Fruit fly (Drosophila melanogaster) whole organism, embryonic: ENCODE data around the gene Bhmt.

Source experiments
- ATbp ChIP-seq: fragments of 200-800 bp; sonication (Bioruptor generic); optimal IDR thresholded peaks from 2 replicates; lab custom pipeline; 2017; ENCODE audit warnings: missing biosample characterization, mild to moderate bottlenecking, missing genetic modification characterization, missing genetic modification reagents
- CG10209 ChIP-seq: fragments of 200-800 bp; sonication (Bioruptor generic); optimal IDR thresholded peaks from 3 replicates; lab custom pipeline; 2017; ENCODE audit warnings: missing biosample characterization, mild to moderate bottlenecking, missing genetic modification characterization, missing genetic modification reagents
- CG10543 ChIP-seq: fragments of 200-800 bp; sonication (Bioruptor generic); optimal IDR thresholded peaks from 3 replicates; lab custom pipeline; 2017; ENCODE audit warnings: missing biosample characterization, mild to moderate bottlenecking, missing genetic modification characterization, moderate library complexity
- CG10979 ChIP-seq: fragments of 200-800 bp; sonication (Bioruptor generic); optimal IDR thresholded peaks from 2 replicates; lab custom pipeline; 2018; ENCODE audit warnings: missing biosample characterization, mild to moderate bottlenecking, missing genetic modification characterization, moderate library complexity
- CG11093 ChIP-seq: fragments of 200-800 bp; sonication (Bioruptor generic); IDR thresholded peaks from 3 replicates; pipeline ENCODE4 v1.3.6; 2022; ENCODE audit warnings: missing biosample characterization, missing genetic modification characterization
- CG11504 ChIP-seq: fragments of 200-800 bp; sonication (Bioruptor generic); optimal IDR thresholded peaks from 3 replicates; lab custom pipeline; 2019; ENCODE audit warnings: missing biosample characterization, mild to moderate bottlenecking, missing genetic modification characterization, moderate library complexity
- CG12219 ChIP-seq: fragments of 200-800 bp; sonication (Bioruptor generic); optimal IDR thresholded peaks from 3 replicates; lab custom pipeline; 2018; ENCODE audit warnings: missing biosample characterization, mild to moderate bottlenecking, missing genetic modification characterization
- CG12391 ChIP-seq: fragments of 200-800 bp; sonication (Bioruptor generic); optimal IDR thresholded peaks from 3 replicates; lab custom pipeline; 2018; ENCODE audit warnings: missing biosample characterization, mild to moderate bottlenecking, missing genetic modification characterization, moderate library complexity
- CG12744 ChIP-seq: fragments of 200-800 bp; sonication (Bioruptor generic); optimal IDR thresholded peaks from 2 replicates; lab custom pipeline; 2016; ENCODE audit warnings: missing biosample characterization, missing genetic modification characterization
- CG13424 ChIP-seq: fragments of 200-800 bp; sonication (Bioruptor generic); optimal IDR thresholded peaks from 2 replicates; lab custom pipeline; 2019; ENCODE audit warnings: missing biosample characterization, mild to moderate bottlenecking, missing genetic modification characterization, moderate library complexity
- CG13775 ChIP-seq: fragments of 200-800 bp; sonication (Bioruptor generic); optimal IDR thresholded peaks from 3 replicates; lab custom pipeline; 2017; ENCODE audit warnings: missing biosample characterization, mild to moderate bottlenecking, missing genetic modification characterization
- CG14710 ChIP-seq: fragments of 200-800 bp; sonication (Bioruptor generic); optimal IDR thresholded peaks from 3 replicates; lab custom pipeline; 2019; ENCODE audit warnings: missing biosample characterization, mild to moderate bottlenecking, missing genetic modification characterization, moderate library complexity
- CG15269 ChIP-seq: fragments of 200-800 bp; sonication (Bioruptor generic); optimal IDR thresholded peaks from 2 replicates; lab custom pipeline; 2018; ENCODE audit warnings: missing biosample characterization, mild to moderate bottlenecking, missing genetic modification characterization, moderate library complexity
- CG1603 ChIP-seq: fragments of 200-800 bp; sonication (Bioruptor generic); optimal IDR thresholded peaks from 2 replicates; lab custom pipeline; 2019; ENCODE audit warnings: missing biosample characterization, mild to moderate bottlenecking, missing genetic modification characterization, moderate library complexity
- CG17359 ChIP-seq: fragments of 200-800 bp; sonication (Bioruptor generic); optimal IDR thresholded peaks from 3 replicates; lab custom pipeline; 2018; ENCODE audit warnings: missing biosample characterization, mild to moderate bottlenecking, missing genetic modification characterization, moderate library complexity
- CG17802 ChIP-seq: fragments of 200-800 bp; sonication (Bioruptor generic); optimal IDR thresholded peaks from 2 replicates; lab custom pipeline; 2018; ENCODE audit warnings: missing biosample characterization, mild to moderate bottlenecking, missing genetic modification characterization, moderate library complexity
- CG2202 ChIP-seq: fragments of 200-800 bp; sonication (Bioruptor generic); optimal IDR thresholded peaks from 2 replicates; lab custom pipeline; 2018; ENCODE audit warnings: missing biosample characterization, mild to moderate bottlenecking, missing genetic modification characterization
- CG32767 ChIP-seq: fragments of 200-800 bp; sonication (Bioruptor generic); IDR thresholded peaks from 2 replicates; pipeline ENCODE4 v1.3.6; 2022; ENCODE audit warnings: missing biosample characterization, missing genetic modification characterization
- CG43689 ChIP-seq: fragments of 200-800 bp; sonication (Bioruptor generic); IDR thresholded peaks from 2 replicates; pipeline ENCODE4 v1.3.6; 2022; ENCODE audit warnings: missing biosample characterization, missing genetic modification characterization
- CG4424 ChIP-seq: fragments of 200-800 bp; sonication (Bioruptor generic); optimal IDR thresholded peaks from 3 replicates; lab custom pipeline; 2016; ENCODE audit warnings: missing biosample characterization, missing genetic modification characterization
- CG6791 ChIP-seq: fragments of 200-800 bp; sonication (Bioruptor generic); IDR thresholded peaks from 3 replicates; pipeline ENCODE4 v1.3.6; 2022; ENCODE audit warnings: missing biosample characterization, missing genetic modification characterization; ENCODE audit not compliant: partially characterized antibody
- CG7745 ChIP-seq: fragments of 200-800 bp; sonication (Bioruptor generic); optimal IDR thresholded peaks from 2 replicates; lab custom pipeline; 2018; ENCODE audit warnings: missing biosample characterization, mild to moderate bottlenecking, missing genetic modification characterization, moderate library complexity
- CG8388 ChIP-seq: fragments of 200-800 bp; sonication (Bioruptor generic); optimal IDR thresholded peaks from 2 replicates; lab custom pipeline; 2019; ENCODE audit warnings: missing biosample characterization, mild to moderate bottlenecking, missing genetic modification characterization, moderate library complexity
- CG8944 ChIP-seq: fragments of 200-800 bp; sonication (Bioruptor generic); optimal IDR thresholded peaks from 3 replicates; lab custom pipeline; 2016; ENCODE audit warnings: missing biosample characterization, missing genetic modification characterization
- CG9727 ChIP-seq: fragments of 200-800 bp; sonication (Bioruptor generic); optimal IDR thresholded peaks from 3 replicates; lab custom pipeline; 2017; ENCODE audit warnings: missing biosample characterization, mild to moderate bottlenecking, missing genetic modification characterization
- CTCF ChIP-seq: fragments of 200-800 bp; sonication (Bioruptor generic); optimal IDR thresholded peaks from 2 replicates; lab custom pipeline; 2017; ENCODE audit warnings: missing biosample characterization, mild to moderate bottlenecking, missing genetic modification characterization, moderate library complexity
- Chrac-16 ChIP-seq: fragments of 200-800 bp; sonication (Bioruptor generic); optimal IDR thresholded peaks from 3 replicates; lab custom pipeline; 2016; ENCODE audit warnings: missing biosample characterization, missing genetic modification characterization
- D ChIP-seq, 2 experiments: fragments of 200-800 bp in 1 of 2; fragments of >200 bp in 1 of 2; sonication (Bioruptor generic) in 1 of 2; optimal IDR thresholded peaks; 2 replicates in 1 of 2; 3 replicates in 1 of 2; lab custom pipeline; 2017; ENCODE audit warnings: mild to moderate bottlenecking in 1 of 2, missing biosample characterization in 1 of 2, missing genetic modification characterization in 1 of 2, missing genetic modification reagents in 1 of 2
- H15 ChIP-seq: fragments of 200-800 bp; sonication (Bioruptor generic); IDR thresholded peaks from 3 replicates; pipeline ENCODE4 v1.3.6; 2022; ENCODE audit warnings: missing biosample characterization, missing genetic modification characterization
- Mes4 ChIP-seq: fragments of 200-800 bp; sonication (Bioruptor generic); optimal IDR thresholded peaks from 2 replicates; lab custom pipeline; 2016; ENCODE audit warnings: missing biosample characterization, missing genetic modification characterization
- Optix ChIP-seq: fragments of 200-800 bp; sonication (Bioruptor generic); IDR thresholded peaks from 3 replicates; pipeline ENCODE4 v1.3.6; 2022; ENCODE audit warnings: missing biosample characterization, missing genetic modification characterization
- Spps ChIP-seq: fragments of 200-800 bp; sonication (Bioruptor generic); optimal IDR thresholded peaks from 2 replicates; lab custom pipeline; 2018; ENCODE audit warnings: missing biosample characterization, mild to moderate bottlenecking, missing genetic modification characterization
- Ssrp ChIP-seq: fragments of 200-800 bp; sonication (Bioruptor generic); optimal IDR thresholded peaks from 2 replicates; lab custom pipeline; 2018; ENCODE audit warnings: missing biosample characterization, mild to moderate bottlenecking, missing genetic modification characterization, moderate library complexity
- az2 ChIP-seq: fragments of 200-800 bp; sonication (Bioruptor generic); optimal IDR thresholded peaks from 3 replicates; lab custom pipeline; 2016; ENCODE audit warnings: missing biosample characterization, missing genetic modification characterization
- chif ChIP-seq, 2 experiments: fragments of 200-800 bp; sonication (Bioruptor generic); optimal IDR thresholded peaks; 3 replicates each; lab custom pipeline; 2016; ENCODE audit warnings: missing biosample characterization in 2 of 2, missing genetic modification characterization in 2 of 2
- dmrt99B ChIP-seq: fragments of 200-800 bp; sonication (Bioruptor generic); optimal IDR thresholded peaks from 2 replicates; lab custom pipeline; 2018; ENCODE audit warnings: missing biosample characterization, mild to moderate bottlenecking, missing genetic modification characterization, moderate library complexity
- eve ChIP-seq, 2 experiments: fragments of >200 bp; optimal IDR thresholded peaks; 2 replicates each; lab custom pipeline; 2017; ENCODE audit warnings: missing biosample characterization in 2 of 2, missing genetic modification characterization in 2 of 2
- grau ChIP-seq: fragments of 200-800 bp; optimal IDR thresholded peaks from 3 replicates; lab custom pipeline; 2019; ENCODE audit warnings: missing biosample characterization, mild to moderate bottlenecking, missing genetic modification characterization, moderate library complexity
- gsb-n ChIP-seq: fragments of 200-800 bp; sonication (Bioruptor generic); optimal IDR thresholded peaks from 3 replicates; lab custom pipeline; 2018; ENCODE audit warnings: missing biosample characterization, mild to moderate bottlenecking, missing genetic modification characterization
- kni ChIP-seq: fragments of 200-800 bp; sonication (Bioruptor generic); optimal IDR thresholded peaks from 3 replicates; lab custom pipeline; 2017; ENCODE audit warnings: mild to moderate bottlenecking, missing biosample characterization, missing genetic modification reagents, missing genetic modification characterization
- nerfin-1 ChIP-seq: fragments of 200-800 bp; sonication (Bioruptor generic); optimal IDR thresholded peaks from 3 replicates; lab custom pipeline; 2019; ENCODE audit warnings: missing biosample characterization, mild to moderate bottlenecking, missing genetic modification characterization, moderate library complexity
- nmo ChIP-seq: fragments of 200-800 bp; sonication (Bioruptor generic); optimal IDR thresholded peaks from 2 replicates; lab custom pipeline; 2018; ENCODE audit warnings: missing biosample characterization, mild to moderate bottlenecking, missing genetic modification characterization, moderate library complexity
- phol ChIP-seq: fragments of 200-800 bp; sonication (Bioruptor generic); optimal IDR thresholded peaks from 3 replicates; lab custom pipeline; 2018; ENCODE audit warnings: missing biosample characterization, mild to moderate bottlenecking, missing genetic modification characterization, moderate library complexity
- seq ChIP-seq: fragments of 200-800 bp; sonication (Bioruptor generic); IDR thresholded peaks from 2 replicates; pipeline ENCODE4 v1.3.6; 2022; ENCODE audit warnings: missing biosample characterization, missing genetic modification characterization
- tio ChIP-seq: fragments of 200-800 bp; sonication (Bioruptor generic); optimal IDR thresholded peaks from 2 replicates; lab custom pipeline; 2017; ENCODE audit warnings: missing biosample characterization, missing genetic modification characterization, inconsistent platforms
- twi ChIP-seq: fragments of 200-800 bp; optimal IDR thresholded peaks from 2 replicates; lab custom pipeline; 2019; ENCODE audit warnings: missing biosample characterization, mild to moderate bottlenecking, missing genetic modification characterization, moderate library complexity
- wor ChIP-seq: fragments of 200-800 bp; sonication (Bioruptor generic); IDR thresholded peaks from 2 replicates; pipeline ENCODE4 v1.3.6; 2022; ENCODE audit warnings: missing biosample characterization, missing genetic modification characterization
- zen ChIP-seq: fragments of 200-800 bp; sonication (Bioruptor generic); optimal IDR thresholded peaks from 3 replicates; lab custom pipeline; 2018; ENCODE audit warnings: missing biosample characterization, mild to moderate bottlenecking, missing genetic modification characterization, moderate library complexity

Bhmt gene

DNA sequence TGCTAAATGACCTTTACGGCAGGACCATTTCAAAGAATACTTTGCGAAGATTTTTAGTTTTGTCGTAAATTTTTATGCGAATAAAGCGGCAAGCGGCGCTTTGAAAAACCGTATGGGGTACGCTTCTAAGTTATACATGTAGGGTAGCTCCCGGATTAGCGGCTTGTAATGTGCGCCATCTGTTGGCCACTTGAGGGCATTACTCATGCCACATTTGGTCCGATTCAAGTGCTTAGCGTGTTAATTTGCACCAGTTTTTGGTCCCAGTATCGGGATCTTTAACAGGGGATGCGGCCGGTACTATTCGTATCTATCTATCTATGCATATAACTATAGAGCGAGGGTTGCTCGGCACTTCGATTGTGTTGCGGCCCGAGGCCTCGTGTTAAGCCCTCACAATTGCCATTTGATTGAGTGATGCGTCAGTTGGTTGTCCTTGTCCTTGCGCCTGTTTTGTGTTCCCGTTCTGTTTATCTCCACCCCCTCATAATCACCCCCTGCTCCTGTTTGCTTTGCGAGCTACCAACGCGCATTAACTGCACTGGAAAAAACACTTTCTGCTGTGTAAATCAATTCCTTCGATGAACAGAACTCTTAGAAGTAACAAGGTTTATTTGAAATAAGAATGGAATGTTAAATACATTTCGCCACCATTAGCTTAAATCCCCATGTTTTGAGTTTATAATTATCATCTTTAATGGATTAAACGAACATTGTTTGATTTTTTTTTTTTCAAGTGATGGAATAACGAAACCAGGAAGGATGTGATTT is 26.6 kb downstream of the Bhmt start (continued):
- TF ChIP-seq dmrt99B (peak; percentile 49), CG11504 (tag; lab: Kevin White, UChicago) (peak; percentile 38), az2 (GFP tag; lab: Kevin White, UChicago) (peak; percentile 36), CG32767 (GFP tag; lab: Robert Waterston, UW) (no peak), Mes4 (peak; percentile 5), CG10543 (GFP tag; lab: Kevin White, UChicago) (no peak), gsb-n (tag; lab: Kevin White, UChicago) (peak; percentile 47), CG7745 (tag; lab: Kevin White, UChicago) (no peak), ATbp (peak; percentile 31), tio (GFP tag; lab: Kevin White, UChicago) (peak; percentile 4), D (optimal IDR thresholded peaks at IDR 0.05; lab: Kevin White, UChicago) (no peak), D (GFP tag; optimal IDR thresholded peaks at IDR 0.05; lab: Kevin White, UChicago) (peak; percentile 29), wor (GFP tag; lab: Robert Waterston, UW) (no peak), eve (GFP tag; optimal IDR thresholded peaks at IDR 0.05; lab: Kevin White, UChicago) (peak in 1 of 2 experiments; percentile 20), CTCF (GFP tag; lab: Kevin White, UChicago) (peak; percentile 86), phol (peak; percentile 59), CG13424 (tag; lab: Kevin White, UChicago) (peak; percentile 28), nerfin-1 (tag; lab: Kevin White, UChicago) (peak; percentile 49), CG14710 (peak; percentile 59), twi (tag; lab: Kevin White, UChicago) (peak; percentile 49), chif (GFP tag; optimal IDR thresholded peaks at IDR 0.05; lab: Kevin White, UChicago) (peak in 1 of 2 experiments; percentile 58), CG11093 (GFP tag; lab: Robert Waterston, UW) (no peak), CG12219 (GFP tag; lab: Kevin White, UChicago) (peak; percentile 15), CG4424 (GFP tag; lab: Kevin White, UChicago) (peak; percentile 57), CG12391 (tag; lab: Kevin White, UChicago) (peak; percentile 61), Ssrp (tag; lab: Kevin White, UChicago) (peak; percentile 19), CG8388 (peak; percentile 27), CG13775 (GFP tag; lab: Kevin White, UChicago) (no peak), grau (tag; lab: Kevin White, UChicago) (peak; percentile 20), Chrac-16 (GFP tag; lab: Kevin White, UChicago) (peak; percentile 19), CG43689 (GFP tag; lab: Robert Waterston, UW) (no peak), CG2202 (tag; lab: Kevin White, UChicago) (peak; percentile 43), CG17802 (tag; lab: Kevin White, UChicago) (peak; percentile 20), kni (peak; percentile 63), CG12744 (GFP tag; lab: Kevin White, UChicago) (no peak), CG10979 (tag; lab: Kevin White, UChicago) (peak; percentile 72), CG15269 (no peak), seq (GFP tag; lab: Robert Waterston, UW) (no peak), CG6791 (GFP tag; lab: Robert Waterston, UW) (no peak), H15 (GFP tag; lab: Robert Waterston, UW) (no peak), Optix (no peak), CG9727 (peak; percentile 44), CG10209 (GFP tag; lab: Kevin White, UChicago) (peak; percentile 26), Spps (tag; lab: Kevin White, UChicago) (peak; percentile 47), CG1603 (tag; lab: Kevin White, UChicago) (peak; percentile 68), CG8944 (GFP tag; lab: Kevin White, UChicago) (no peak), nmo (GFP tag; lab: Kevin White, UChicago) (peak; percentile 26), zen (tag; lab: Kevin White, UChicago) (peak; percentile 19), CG17359 (tag; lab: Kevin White, UChicago) (peak; percentile 15)
